Fruit fly (Drosophila melanogaster): ENCODE measurements around the gene CG42570.

CG42570 gene

DNA sequence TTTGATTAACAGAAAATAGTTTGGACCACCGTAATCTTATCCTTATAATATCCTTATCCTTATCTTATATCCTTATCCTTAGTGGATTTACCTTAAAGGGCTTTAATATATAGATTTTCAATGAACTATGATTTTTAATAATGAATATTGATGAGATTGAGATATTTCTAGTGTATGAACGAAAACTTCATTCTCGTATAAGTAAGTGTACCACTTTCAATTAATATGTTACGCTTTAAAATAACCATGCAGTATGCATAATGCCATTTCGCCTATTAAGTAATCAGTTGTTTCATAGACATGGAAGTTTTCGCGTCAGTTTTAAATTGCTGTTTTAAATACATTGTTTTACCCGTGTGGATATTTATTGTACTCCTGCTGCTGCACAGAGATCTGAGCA is 38.2 kb upstream of the CG42570 start, which contains the start of gene CG7304:
Gene CG7304 (plus strand): TSS at position 301 of the 400 bp plus-strand sequence.
- TF ChIP-seq kay (GFP tag; ENCODE audit: borderline replicate concordance): no peak
- TF ChIP-seq pad (GFP tag; optimal IDR thresholded peaks at IDR 0.05): no peak
- TF ChIP-seq CG7101 (tag; optimal IDR thresholded peaks at IDR 0.05): no peak
- TF ChIP-seq CG1620 (GFP tag; optimal IDR thresholded peaks at IDR 0.05): no peak
- TF ChIP-seq CG7045 (GFP tag; optimal IDR thresholded peaks at IDR 0.05): no peak
- no peak for TF ChIP-seq Clk (GFP tag; optimal IDR thresholded peaks at IDR 0.05)
- TF ChIP-seq CG5204 (GFP tag; optimal IDR thresholded peaks at IDR 0.05): no peak
- no peak for TF ChIP-seq CG12768 (GFP tag; optimal IDR thresholded peaks at IDR 0.05)
- TF ChIP-seq toe (GFP tag; optimal IDR thresholded peaks at IDR 0.05): no peak

DNA sequence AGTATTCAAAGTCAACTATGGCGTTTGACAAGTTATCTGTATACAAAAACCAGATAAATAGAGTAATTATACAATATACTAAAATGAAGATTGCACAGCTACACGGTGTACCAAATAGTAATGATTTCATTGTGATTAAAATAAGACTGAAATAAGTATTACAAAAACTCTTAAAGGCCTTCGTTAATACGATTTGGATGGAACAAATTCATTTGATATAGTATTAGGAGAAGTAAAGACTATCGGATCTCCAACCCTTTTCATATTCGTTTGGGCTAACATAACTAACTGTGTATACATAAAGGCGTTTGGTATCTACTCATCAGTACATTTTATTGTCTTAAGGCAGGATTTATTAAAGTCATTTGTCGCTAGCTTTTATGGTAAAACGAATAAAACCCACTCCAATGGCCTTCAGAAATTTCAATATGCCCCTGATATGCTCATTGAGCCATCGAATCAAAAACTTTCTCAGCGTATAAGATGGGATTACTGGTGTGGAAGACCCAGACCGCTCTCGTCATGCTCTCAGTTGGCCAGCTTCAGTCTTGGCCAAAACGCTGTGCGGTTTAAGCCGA is 34.2 kb upstream of the CG42570 start, which contains the start of the genes CG7579 and Pgant8:
Gene CG7579 (minus strand): TSS at position 101 of the 578 bp plus-strand sequence.
Gene Pgant8 (plus strand): TSS at position 528 of the 578 bp plus-strand sequence.
- TF ChIP-seq ovo (GFP tag; optimal IDR thresholded peaks at IDR 0.05) (no peak), tj (GFP tag; optimal IDR thresholded peaks at IDR 0.05) (no peak), CG7045 (GFP tag; optimal IDR thresholded peaks at IDR 0.05) (no peak), Mnt (GFP tag; optimal IDR thresholded peaks at IDR 0.05) (no peak), kay (GFP tag; ENCODE audit: borderline replicate concordance) (no peak), pad (GFP tag; optimal IDR thresholded peaks at IDR 0.05) (no peak), CG7101 (tag; optimal IDR thresholded peaks at IDR 0.05) (no peak), Crg-1 (GFP tag; optimal IDR thresholded peaks at IDR 0.05) (no peak), CG11617 (GFP tag; optimal IDR thresholded peaks at IDR 0.05) (no peak), cnc (optimal IDR thresholded peaks at IDR 0.05) (no peak), cic (GFP tag; optimal IDR thresholded peaks at IDR 0.05) (no peak), CG12768 (GFP tag; optimal IDR thresholded peaks at IDR 0.05) (no peak), CG14711 (tag; optimal IDR thresholded peaks at IDR 0.05) (no peak), CG33017 (tag; optimal IDR thresholded peaks at IDR 0.05) (no peak), toe (GFP tag; optimal IDR thresholded peaks at IDR 0.05) (no peak)

DNA sequence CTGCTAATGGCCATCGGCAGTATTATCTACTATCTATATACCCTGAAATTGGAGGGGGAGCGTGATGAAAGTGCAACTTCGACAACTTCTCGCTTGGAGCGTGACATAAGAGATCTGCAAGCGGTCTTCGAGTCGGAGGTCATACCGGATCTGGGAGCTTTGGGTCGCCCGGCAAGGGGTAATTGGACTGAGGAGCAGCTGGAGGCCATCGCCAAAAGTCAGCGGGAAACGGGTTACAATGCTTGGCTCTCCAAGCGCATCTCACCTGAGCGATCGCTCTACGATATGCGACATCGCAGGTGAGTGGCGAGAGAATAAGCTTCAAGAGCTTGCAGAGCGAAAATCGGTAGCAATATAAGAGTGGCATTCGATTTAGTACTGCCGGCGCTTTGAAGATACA is 33.6 kb upstream of the CG42570 start:
- TF ChIP-seq kay (GFP tag; ENCODE audit: borderline replicate concordance) (no peak), cnc (optimal IDR thresholded peaks at IDR 0.05) (no peak), CG7101 (tag; optimal IDR thresholded peaks at IDR 0.05) (no peak), Mnt (GFP tag; optimal IDR thresholded peaks at IDR 0.05) (no peak), cic (GFP tag; optimal IDR thresholded peaks at IDR 0.05) (no peak), CG5204 (GFP tag; optimal IDR thresholded peaks at IDR 0.05) (no peak), ovo (GFP tag; optimal IDR thresholded peaks at IDR 0.05) (no peak), Hr96 (GFP tag; optimal IDR thresholded peaks at IDR 0.05) (no peak), toe (GFP tag; optimal IDR thresholded peaks at IDR 0.05) (no peak), CG14711 (tag; optimal IDR thresholded peaks at IDR 0.05) (no peak), tj (GFP tag; optimal IDR thresholded peaks at IDR 0.05) (no peak), bab1 (GFP tag; optimal IDR thresholded peaks at IDR 0.05) (no peak), Clk (GFP tag; optimal IDR thresholded peaks at IDR 0.05) (no peak), CG1620 (GFP tag; optimal IDR thresholded peaks at IDR 0.05) (no peak), pad (GFP tag; optimal IDR thresholded peaks at IDR 0.05) (no peak), Crg-1 (GFP tag; optimal IDR thresholded peaks at IDR 0.05) (no peak), CG7045 (GFP tag; optimal IDR thresholded peaks at IDR 0.05) (no peak)

DNA sequence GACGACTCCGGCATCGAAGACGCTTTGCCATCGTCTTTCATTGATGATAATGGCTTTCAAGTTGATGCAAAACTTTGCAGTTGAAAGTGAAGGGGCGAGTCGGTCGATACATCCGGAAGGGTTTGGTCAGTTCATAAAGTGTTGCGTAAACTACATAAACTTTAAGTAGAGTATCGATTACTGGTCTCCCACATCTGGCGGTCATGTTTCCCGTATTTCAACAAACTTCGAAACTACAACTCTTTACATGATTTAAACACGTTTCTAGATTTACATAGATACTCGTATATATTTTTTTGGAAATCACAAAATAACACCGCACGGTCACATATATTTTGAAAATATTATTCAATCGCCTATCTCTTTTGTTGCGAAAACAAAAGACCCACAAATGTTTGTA is 29.8 kb upstream of the CG42570 start, which contains the start of gene CG34452:
Gene CG34452 (minus strand): TSS at position 101 of the 400 bp plus-strand sequence.
- TF ChIP-seq CG33017 (tag; optimal IDR thresholded peaks at IDR 0.05) (no peak), bab1 (GFP tag; optimal IDR thresholded peaks at IDR 0.05) (no peak), CG12768 (GFP tag; optimal IDR thresholded peaks at IDR 0.05) (no peak), CG11617 (GFP tag; optimal IDR thresholded peaks at IDR 0.05) (no peak), CG7045 (GFP tag; optimal IDR thresholded peaks at IDR 0.05) (no peak), ovo (GFP tag; optimal IDR thresholded peaks at IDR 0.05) (no peak), toe (GFP tag; optimal IDR thresholded peaks at IDR 0.05) (no peak), Crg-1 (GFP tag; optimal IDR thresholded peaks at IDR 0.05) (no peak), cnc (optimal IDR thresholded peaks at IDR 0.05) (no peak), CG7101 (tag; optimal IDR thresholded peaks at IDR 0.05) (no peak)

DNA sequence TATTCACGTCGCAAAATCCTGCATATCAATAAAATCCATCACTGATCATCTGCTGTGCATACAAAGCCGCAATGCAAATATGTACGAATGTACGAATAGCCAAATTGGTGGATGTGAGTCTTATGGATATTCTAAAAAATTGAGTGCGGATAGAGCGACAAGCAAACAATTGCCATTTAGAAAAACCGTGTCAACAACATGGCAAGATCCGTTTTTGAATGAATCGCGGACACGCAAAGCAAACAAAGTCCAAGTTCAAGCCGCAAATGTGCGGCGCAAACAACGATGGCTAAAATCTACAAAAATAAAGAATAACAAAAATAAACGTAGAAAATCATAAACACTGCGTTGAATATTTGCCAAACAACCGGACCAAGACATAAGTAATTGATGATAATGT is 28.1 kb upstream of the CG42570 start:
- no peak for TF ChIP-seq bab1 (GFP tag; optimal IDR thresholded peaks at IDR 0.05)
- TF ChIP-seq CG1620 (GFP tag; optimal IDR thresholded peaks at IDR 0.05): no peak
- no peak for TF ChIP-seq toe (GFP tag; optimal IDR thresholded peaks at IDR 0.05)
- no peak for TF ChIP-seq cnc (optimal IDR thresholded peaks at IDR 0.05)
- TF ChIP-seq CG14711 (tag; optimal IDR thresholded peaks at IDR 0.05): no peak
- TF ChIP-seq Clk (GFP tag; optimal IDR thresholded peaks at IDR 0.05): no peak
- TF ChIP-seq CG11617 (GFP tag; optimal IDR thresholded peaks at IDR 0.05): no peak
- no peak for TF ChIP-seq CG12768 (GFP tag; optimal IDR thresholded peaks at IDR 0.05)
- TF ChIP-seq Mnt (GFP tag; optimal IDR thresholded peaks at IDR 0.05): no peak
- no peak for TF ChIP-seq Crg-1 (GFP tag; optimal IDR thresholded peaks at IDR 0.05)
- TF ChIP-seq CG33017 (tag; optimal IDR thresholded peaks at IDR 0.05): no peak
- no peak for TF ChIP-seq CG7101 (tag; optimal IDR thresholded peaks at IDR 0.05)
- no peak for TF ChIP-seq pad (GFP tag; optimal IDR thresholded peaks at IDR 0.05)
- no peak for TF ChIP-seq cic (GFP tag; optimal IDR thresholded peaks at IDR 0.05)
- no peak for TF ChIP-seq ovo (GFP tag; optimal IDR thresholded peaks at IDR 0.05)
- no peak for TF ChIP-seq kay (GFP tag; ENCODE audit: borderline replicate concordance)
- no peak for TF ChIP-seq CG5204 (GFP tag; optimal IDR thresholded peaks at IDR 0.05)
- no peak for TF ChIP-seq tj (GFP tag; optimal IDR thresholded peaks at IDR 0.05)
